Fruit fly (Drosophila melanogaster): ENCODE results near the gene Ddc.

- TF ChIP-seq usp (GFP tag; optimal IDR thresholded peaks at IDR 0.05) = no peak
- TF ChIP-seq CG8478 (optimal IDR thresholded peaks at IDR 0.05) = no peak
- TF ChIP-seq Dll (optimal IDR thresholded peaks at IDR 0.05) = no peak
- no peak for TF ChIP-seq EcR (GFP tag; optimal IDR thresholded peaks at IDR 0.05)
- no peak for TF ChIP-seq pan (optimal IDR thresholded peaks at IDR 0.05)
Observed at dm6 chr2L:19139751-19140150, 19.6 kb upstream of the Ddc start.

Data from whole organism.